Worm (Caenorhabditis elegans) whole organism, midembryonic: Measurements from ENCODE around the gene F25B4.8.

Source experiments
- T22C8.4 ChIP-seq: fragments of 200-800 bp; sonication (Bioruptor generic); IDR thresholded peaks from 2 replicates; pipeline ENCODE4 v1.3.6; 2022; ENCODE audit warnings: missing genetic modification characterization, missing compliant biosample characterization
- flt-1 ChIP-seq: fragments of 200-800 bp; sonication (Bioruptor generic); IDR thresholded peaks from 2 replicates; pipeline ENCODE4 v1.3.6; 2022; ENCODE audit warnings: missing genetic modification characterization, missing compliant biosample characterization
- klf-2 ChIP-seq: fragments of 200-800 bp; sonication (Bioruptor generic); conservative IDR thresholded peaks from 2 replicates; pipeline ENCODE4 v1.3.6; 2022; ENCODE audit warnings: missing genetic modification reagents, missing genetic modification characterization, missing compliant biosample characterization

- TF ChIP-seq T22C8.4 (GFP tag; lab: Robert Waterston, UW) (no peak), flt-1 (no peak), klf-2 (GFP tag; lab: Robert Waterston, UW) (no peak)
Observed at ce11 chrV:5696177-5696576, 4.7 kb upstream of the F25B4.8 start.
